Worm (Caenorhabditis elegans) whole organism, L4/young adult: Measurements from ENCODE around the gene C11D2.3.

Source experiments
- W03F9.2 ChIP-seq: fragments of 150-350 bp; optimal IDR thresholded peaks from 2 replicates; lab custom pipeline; 2014; ENCODE audit warnings: missing biosample characterization, missing genetic modification characterization
- dao-5 ChIP-seq: sonication (generic microtip); optimal IDR thresholded peaks from 2 replicates; lab custom pipeline; 2016; ENCODE audit warnings: missing genotype, missing genetic modification characterization, moderate library complexity, missing compliant biosample characterization
- him-1 ChIP-seq: sonication (generic microtip); optimal IDR thresholded peaks from 2 replicates; lab custom pipeline; 2016; ENCODE audit warnings: missing genotype, missing genetic modification reagents, missing genetic modification characterization, missing compliant biosample characterization

C11D2.3 gene

ce11 chrIV:6151513-6151912 is at the start of gene C11D2.3:
Gene C11D2.3 (plus strand): TSS chrIV:6151813.
- TF ChIP-seq W03F9.2 (tag; lab: Kevin White, UChicago) (no peak), him-1 (no peak), dao-5 (tag; lab: Kevin White, UChicago) (no peak)

DNA sequence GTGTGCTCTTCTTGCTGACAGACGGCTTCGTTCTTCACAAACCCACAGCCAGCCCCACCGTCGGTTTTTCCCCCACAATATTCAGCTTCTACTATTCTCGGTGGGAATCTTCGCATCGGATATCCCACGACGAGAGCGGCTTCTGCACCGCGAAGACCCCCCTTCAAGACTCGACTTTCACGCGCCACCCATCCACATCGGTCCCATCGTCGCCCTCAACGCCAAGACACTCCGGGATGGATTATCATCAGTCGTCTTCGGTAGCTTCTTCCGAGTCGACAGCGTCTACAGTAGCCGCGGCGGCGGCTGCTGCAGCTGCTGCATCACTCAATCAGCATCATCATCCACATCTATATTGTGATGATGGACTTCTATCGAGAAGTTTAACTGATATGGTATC is 47.2 kb upstream of the C11D2.3 start:
- TF ChIP-seq W03F9.2 (tag; lab: Kevin White, UChicago) (no peak), him-1 (no peak), dao-5 (tag; lab: Kevin White, UChicago) (no peak)

ce11 chrIV:6108665-6109064 is 42.9 kb upstream of the C11D2.3 start:
- TF ChIP-seq dao-5 (tag; lab: Kevin White, UChicago) (no peak), him-1 (no peak), W03F9.2 (tag; lab: Kevin White, UChicago) (no peak)

- no peak for TF ChIP-seq him-1
- no peak for TF ChIP-seq dao-5 (tag; lab: Kevin White, UChicago)
- no peak for TF ChIP-seq W03F9.2 (tag; lab: Kevin White, UChicago)
Observed at ce11 chrIV:6112291-6112690, 39.3 kb upstream of the C11D2.3 start, which contains the start of gene M03D4.3. Gene M03D4.3 (minus strand): TSS chrIV:6112391.

DNA sequence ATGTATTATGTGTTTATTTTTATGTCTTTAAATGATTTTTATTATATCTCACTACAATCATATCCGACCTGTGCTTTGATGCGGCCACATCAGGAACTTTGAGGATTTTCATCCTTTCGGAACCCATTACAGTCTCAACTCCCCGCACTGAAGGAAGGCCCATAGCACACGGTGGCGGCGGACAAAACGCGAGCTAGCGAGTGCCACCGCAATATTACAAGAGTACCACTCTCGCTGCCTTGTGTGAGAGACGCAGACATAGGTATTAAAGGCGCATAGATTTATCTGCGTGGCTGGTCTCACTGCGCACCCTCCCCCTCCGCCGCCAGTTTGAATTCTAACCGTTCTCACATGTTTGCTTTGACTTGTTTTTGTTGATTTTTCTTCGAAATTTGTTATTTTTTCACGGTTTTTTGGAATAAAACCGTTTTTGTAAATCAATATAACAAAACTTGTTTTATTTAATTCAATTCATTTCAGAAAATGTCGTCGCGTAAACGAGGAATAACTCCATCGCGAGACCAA is 33.8 kb upstream of the C11D2.3 start, which contains the start of gene zen-4:
zen-4 (plus strand) TSS at position 475 of the 525 bp plus-strand sequence.
- TF ChIP-seq W03F9.2 (tag; lab: Kevin White, UChicago) (peak; percentile 59), dao-5 (tag; lab: Kevin White, UChicago) (no peak)

DNA sequence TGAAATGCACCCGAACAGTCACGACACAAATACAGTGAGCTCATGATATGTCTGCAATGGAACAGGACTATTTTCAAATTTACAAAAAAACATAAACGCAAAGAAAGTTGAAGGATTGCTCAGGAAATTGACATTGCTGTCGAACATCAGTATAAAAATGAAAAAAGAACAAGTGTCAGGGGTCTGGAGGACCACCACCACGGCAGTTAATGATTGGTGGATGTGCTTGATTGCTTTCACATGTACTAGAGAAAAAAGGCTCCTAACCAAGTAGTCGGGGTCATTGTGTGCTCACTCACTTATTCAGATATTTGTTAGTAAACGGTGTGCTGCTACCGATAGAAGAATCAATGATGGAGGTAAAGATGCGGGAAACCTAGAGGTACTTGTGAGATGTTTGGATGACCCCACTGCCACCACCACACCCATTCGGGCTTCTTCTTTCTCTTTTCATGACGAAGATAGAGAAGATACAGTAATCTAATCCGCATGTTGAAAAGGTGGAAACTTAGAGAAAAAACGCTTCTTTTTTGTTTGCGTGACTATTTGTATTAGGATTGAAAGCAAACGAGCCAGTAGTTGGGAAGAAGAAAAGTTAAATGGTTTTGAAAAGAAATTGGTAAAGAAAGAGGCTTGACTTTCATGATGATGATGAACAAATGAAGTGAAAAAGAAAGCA is 24.2 kb upstream of the C11D2.3 start, which contains the start of gene M03D4.4:
M03D4.4 (minus strand) TSS at position 51 of the 679 bp plus-strand sequence.
- TF ChIP-seq dao-5 (tag; lab: Kevin White, UChicago) (no peak), W03F9.2 (tag; lab: Kevin White, UChicago) (no peak), him-1 (no peak)

- TF ChIP-seq him-1, result no peak
- TF ChIP-seq W03F9.2 (tag; lab: Kevin White, UChicago), result no peak
- TF ChIP-seq dao-5 (tag; lab: Kevin White, UChicago), result no peak
Observed at ce11 chrIV:6130437-6130836, 21.2 kb upstream of the C11D2.3 start.

- TF ChIP-seq him-1, result no peak
Observed at ce11 chrIV:6134639-6135038, 17.0 kb upstream of the C11D2.3 start.

DNA sequence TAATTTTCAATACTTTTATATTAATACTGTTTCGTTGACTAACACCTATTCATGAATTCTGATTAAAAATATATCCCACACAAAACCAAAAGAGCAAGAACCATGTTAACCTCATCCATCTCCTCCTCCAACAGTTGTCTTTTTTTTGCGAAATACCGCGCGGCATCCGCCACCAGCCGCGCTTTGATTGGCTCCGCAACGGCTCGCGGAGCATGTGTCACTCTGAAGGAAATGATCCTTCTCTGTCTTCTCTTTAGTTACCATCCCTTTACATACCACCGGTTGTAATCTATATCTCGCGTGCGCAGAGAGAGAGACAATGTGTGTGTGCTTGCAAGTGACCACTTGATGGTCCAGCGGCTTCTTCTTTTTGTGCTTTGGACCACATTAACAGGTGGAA is 16.0 kb upstream of the C11D2.3 start:
- no peak for TF ChIP-seq W03F9.2 (tag; lab: Kevin White, UChicago)
- no peak for TF ChIP-seq dao-5 (tag; lab: Kevin White, UChicago)
- TF ChIP-seq him-1, result no peak

DNA sequence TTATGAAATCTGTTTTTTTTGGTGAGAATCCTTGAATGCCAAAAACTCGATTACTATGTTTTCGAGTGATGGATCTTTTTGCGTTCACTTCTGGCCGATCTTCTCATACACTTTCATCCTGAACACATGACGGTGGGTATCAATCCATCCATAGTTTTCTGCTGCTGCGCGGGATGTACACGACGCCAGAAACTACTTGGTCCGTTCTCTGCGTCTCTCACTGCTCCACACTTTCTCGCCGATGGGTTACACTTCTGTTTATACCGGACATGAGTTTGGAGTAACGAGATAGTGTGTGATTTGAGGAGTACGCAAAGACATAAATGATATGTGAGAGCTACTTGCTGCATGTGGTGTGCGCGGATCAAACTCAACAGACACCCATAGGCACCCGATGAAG is 10.9 kb upstream of the C11D2.3 start:
- TF ChIP-seq W03F9.2 (tag; lab: Kevin White, UChicago) (no peak), him-1 (no peak), dao-5 (tag; lab: Kevin White, UChicago) (no peak)

DNA sequence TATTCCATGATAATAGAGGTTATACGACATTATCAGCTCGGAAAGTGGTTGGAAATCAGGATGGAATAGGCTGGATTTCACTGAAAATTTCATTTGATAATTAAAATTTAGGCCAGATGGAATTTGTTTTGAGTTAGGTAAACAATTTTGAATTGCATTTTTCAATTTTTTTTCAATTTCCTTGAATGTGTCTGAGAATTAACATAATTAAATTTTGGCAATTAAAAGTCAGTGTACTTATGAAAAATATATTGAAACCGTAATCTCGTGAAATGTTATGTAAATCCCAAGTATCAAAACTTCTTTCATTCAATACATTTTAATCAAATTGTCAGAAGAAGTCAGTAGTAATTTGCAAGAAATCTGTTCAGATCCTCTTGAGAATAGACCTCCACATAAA is 5.6 kb upstream of the C11D2.3 start:
- TF ChIP-seq him-1, result no peak
- no peak for TF ChIP-seq W03F9.2 (tag; lab: Kevin White, UChicago)
- no peak for TF ChIP-seq dao-5 (tag; lab: Kevin White, UChicago)

- TF ChIP-seq W03F9.2 (tag; lab: Kevin White, UChicago), result no peak
- no peak for TF ChIP-seq dao-5 (tag; lab: Kevin White, UChicago)
- no peak for TF ChIP-seq him-1
Observed at ce11 chrIV:6149359-6149758, 2.3 kb upstream of the C11D2.3 start.

ce11 chrIV:6155296-6155695 is 3.7 kb downstream of the C11D2.3 start, which contains the start of gene C11D2.7:
Gene C11D2.7 (minus strand): TSS chrIV:6155396.
- TF ChIP-seq dao-5 (tag; lab: Kevin White, UChicago) (no peak), him-1 (no peak), W03F9.2 (tag; lab: Kevin White, UChicago) (no peak)

- TF ChIP-seq him-1 (no peak), W03F9.2 (tag; lab: Kevin White, UChicago) (no peak), dao-5 (tag; lab: Kevin White, UChicago) (no peak)
Observed at ce11 chrIV:6156833-6157232, 5.2 kb downstream of the C11D2.3 start, which contains the start of gene C11D2.4. Gene C11D2.4 (minus strand): TSS chrIV:6156960.

- TF ChIP-seq dao-5 (tag; lab: Kevin White, UChicago), result no peak
- TF ChIP-seq him-1, result no peak
- no peak for TF ChIP-seq W03F9.2 (tag; lab: Kevin White, UChicago)
Observed at ce11 chrIV:6159616-6160015, 8.0 kb downstream of the C11D2.3 start.
